2 worm cellular contexts compared by ENCODE assay signal in the genomic region with DNA sequence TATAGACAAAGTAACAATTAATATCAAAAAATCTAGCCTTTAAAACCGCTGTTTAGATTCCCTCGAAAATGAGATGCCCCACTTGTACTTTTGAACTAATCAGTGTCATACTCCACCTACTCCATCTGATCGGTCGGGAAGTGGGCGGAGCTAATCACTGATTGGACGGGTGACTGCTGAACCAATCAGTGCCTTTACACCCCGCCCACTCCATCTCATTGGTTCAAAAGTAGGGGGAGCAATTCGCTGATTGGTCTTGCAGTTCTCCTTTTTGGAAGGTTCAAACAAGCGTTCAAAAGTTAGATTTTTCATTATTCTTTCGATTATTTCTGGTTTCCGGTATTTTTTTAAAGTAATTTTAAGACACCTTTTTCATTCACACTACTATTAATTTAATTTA.
A peak's percentile ranks its signal among the peaks of the same experiment; 100 is the strongest.
TF ChIP-seq lines count a peak whose summit lies in the region.

No protein-coding gene starts in this region.

TF ChIP-seq in whole organism, L3 larva, 47 proteins besides CTCF, POLR2A, EP300 and RAD21:
- TF ChIP-seq nfya-1 (tag; optimal IDR thresholded peaks at IDR 0.05; lab: Kevin White, UChicago; ENCODE audit: insufficient read depth) (peak; percentile 96), nhr-25 (tag; optimal IDR thresholded peaks at IDR 0.05; lab: Kevin White, UChicago) (no peak)

TF ChIP-seq in whole organism, late embryonic, 69 proteins besides CTCF, POLR2A, EP300 and RAD21:
- TF ChIP-seq nfya-1 (tag; optimal IDR thresholded peaks at IDR 0.05; lab: Kevin White, UChicago) (peak; percentile 97), hlh-15 (tag; optimal IDR thresholded peaks at IDR 0.05; lab: Kevin White, UChicago) (no peak)
